Fruit fly (Drosophila melanogaster): ENCODE results near the gene beta-Spec.

beta-Spec gene

DNA sequence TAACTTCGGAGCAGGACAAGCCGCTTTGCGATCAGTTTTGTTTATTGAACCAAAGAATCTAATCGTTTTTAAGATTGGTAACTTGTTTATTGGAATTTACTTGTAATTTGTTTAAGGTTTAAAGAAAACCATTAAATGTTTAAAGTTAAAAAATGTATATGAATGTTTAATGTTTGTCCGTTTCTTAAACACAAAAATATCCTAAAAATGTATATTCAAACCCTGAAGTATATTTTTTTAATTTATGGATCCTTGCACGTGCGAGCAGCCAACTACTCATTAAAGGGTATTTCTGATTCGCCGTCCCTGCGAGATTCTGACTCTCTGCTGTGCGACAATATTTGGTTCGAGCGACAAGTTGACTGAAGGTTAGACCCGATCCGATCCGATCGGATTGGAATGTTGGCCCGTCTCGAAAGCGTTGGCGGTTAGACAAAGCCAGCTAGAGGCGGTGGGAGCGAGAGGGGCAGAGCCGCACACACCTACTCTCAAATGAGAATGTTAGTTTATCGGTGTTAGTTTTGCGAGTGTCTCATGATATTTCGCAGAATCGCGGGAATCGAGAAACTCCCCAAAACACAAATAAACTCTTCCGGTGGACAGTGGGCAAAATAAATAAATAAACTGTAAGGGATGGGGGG, 41.8 kb downstream of the beta-Spec start (continued):
- TF ChIP-seq Gsc (GFP tag; IDR thresholded peaks at IDR 0.05), result no peak
- no peak for TF ChIP-seq mld (GFP tag; IDR thresholded peaks at IDR 0.05; ENCODE audit: partially characterized antibody)
- TF ChIP-seq CG10565 (GFP tag; optimal IDR thresholded peaks at IDR 0.05), result peak; percentile 9
- peak; percentile 75 for TF ChIP-seq Mes4 (GFP tag; optimal IDR thresholded peaks at IDR 0.05)
- TF ChIP-seq Mrtf (GFP tag; IDR thresholded peaks at IDR 0.05), result peak; percentile 68; the same call in 2 of the 3 replicates
- TF ChIP-seq CG3726 (GFP tag; IDR thresholded peaks at IDR 0.05), result no peak
- TF ChIP-seq CG17912 (GFP tag; optimal IDR thresholded peaks at IDR 0.05), result peak; percentile 7
- TF ChIP-seq Hr3 (GFP tag; optimal IDR thresholded peaks at IDR 0.05), result peak; percentile 84
- no peak for TF ChIP-seq NFAT (GFP tag; IDR thresholded peaks at IDR 0.05)
- TF ChIP-seq Six4 (GFP tag; optimal IDR thresholded peaks at IDR 0.05), result peak; percentile 78
- no peak for TF ChIP-seq pan (optimal IDR thresholded peaks at IDR 0.05)
- TF ChIP-seq pan (GFP tag; optimal IDR thresholded peaks at IDR 0.05 in 1 of 2, IDR thresholded peaks at IDR 0.05 in 1 of 2), result peak in 1 of 2 experiments; percentile 70
- TF ChIP-seq CG2889 (GFP tag; IDR thresholded peaks at IDR 0.05), result peak; percentile 49; the same call in 1 of the 3 replicates
- peak; percentile 92 for TF ChIP-seq CG30403 (GFP tag; optimal IDR thresholded peaks at IDR 0.05)
- TF ChIP-seq al (GFP tag; IDR thresholded peaks at IDR 0.05), result peak; percentile 75
- TF ChIP-seq CG14965 (GFP tag; optimal IDR thresholded peaks at IDR 0.05; ENCODE audit: borderline replicate concordance), result peak; percentile 18
- no peak for TF ChIP-seq zen2 (GFP tag; IDR thresholded peaks at IDR 0.05; ENCODE audit: partially characterized antibody)
- TF ChIP-seq sc (optimal IDR thresholded peaks at IDR 0.05), result no peak
- TF ChIP-seq sc (GFP tag; optimal IDR thresholded peaks at IDR 0.05), result peak; percentile 59
- peak; percentile 57 for TF ChIP-seq CG12071 (GFP tag; optimal IDR thresholded peaks at IDR 0.05)
- no peak for TF ChIP-seq CG42726 (GFP tag; IDR thresholded peaks at IDR 0.05; ENCODE audit: partially characterized antibody)
- TF ChIP-seq HHEX (GFP tag; optimal IDR thresholded peaks at IDR 0.05), result peak; percentile 83
- peak; percentile 88 for TF ChIP-seq BtbVII (GFP tag; optimal IDR thresholded peaks at IDR 0.05)
- peak; percentile 82 for TF ChIP-seq CG12299 (tag; optimal IDR thresholded peaks at IDR 0.05)
- TF ChIP-seq btn (GFP tag; optimal IDR thresholded peaks at IDR 0.05), result peak; percentile 51
- TF ChIP-seq CG6254 (GFP tag; optimal IDR thresholded peaks at IDR 0.05), result peak; percentile 76
- TF ChIP-seq CG9817 (tag; optimal IDR thresholded peaks at IDR 0.05), result peak; percentile 71
- no peak for TF ChIP-seq Elba2 (GFP tag; optimal IDR thresholded peaks at IDR 0.05)
- TF ChIP-seq CG7372 (GFP tag; IDR thresholded peaks at IDR 0.05), result peak; percentile 63; the same call in 1 of the 2 replicates
- TF ChIP-seq CG2202 (tag; optimal IDR thresholded peaks at IDR 0.05), result peak; percentile 34
- peak; percentile 62 for TF ChIP-seq croc (GFP tag; conservative IDR thresholded peaks at IDR 0.05)
- peak; percentile 53 for TF ChIP-seq oc (tag; optimal IDR thresholded peaks at IDR 0.05)
- no peak for TF ChIP-seq sna (GFP tag; IDR thresholded peaks at IDR 0.05; ENCODE audit: partially characterized antibody)
- peak; percentile 86 for TF ChIP-seq CG6765 (GFP tag; optimal IDR thresholded peaks at IDR 0.05)
- peak; percentile 54; the same call in 1 of the 4 replicates for TF ChIP-seq chinmo (GFP tag; IDR thresholded peaks at IDR 0.05; ENCODE audit: partially characterized antibody)
- peak; percentile 86 for TF ChIP-seq CG10543 (GFP tag; optimal IDR thresholded peaks at IDR 0.05)
- TF ChIP-seq CG2875 (GFP tag; optimal IDR thresholded peaks at IDR 0.05), result peak; percentile 69
- TF ChIP-seq pzg (GFP tag; optimal IDR thresholded peaks at IDR 0.05), result no peak
- peak; percentile 76 for TF ChIP-seq CG12155 (GFP tag; optimal IDR thresholded peaks at IDR 0.05)
- peak; percentile 65 for TF ChIP-seq CrebB (tag; optimal IDR thresholded peaks at IDR 0.05)
- TF ChIP-seq ken (GFP tag; IDR thresholded peaks at IDR 0.05), result no peak
- TF ChIP-seq fd3F (GFP tag; optimal IDR thresholded peaks at IDR 0.05), result peak; percentile 78
- peak; percentile 87 for TF ChIP-seq Max (GFP tag; optimal IDR thresholded peaks at IDR 0.05)
- peak; percentile 62; the same call in 1 of the 2 replicates for TF ChIP-seq CG31224 (GFP tag; IDR thresholded peaks at IDR 0.05)
- peak; percentile 67 for TF ChIP-seq CG8281 (tag; optimal IDR thresholded peaks at IDR 0.05)
- peak; percentile 25 for TF ChIP-seq tup (GFP tag; optimal IDR thresholded peaks at IDR 0.05)
- peak; percentile 4 for TF ChIP-seq B-H2 (GFP tag; optimal IDR thresholded peaks at IDR 0.05)
- peak; percentile 71 for TF ChIP-seq CG10274 (GFP tag; optimal IDR thresholded peaks at IDR 0.05)
- peak; percentile 82 for TF ChIP-seq Asciz (GFP tag; optimal IDR thresholded peaks at IDR 0.05)
